Worm (Caenorhabditis elegans) whole organism, L1 larva: Measurements from ENCODE around the gene rcat-1.

ENCODE experiments used
- blmp-1 ChIP-seq: fragments of 150-350 bp; optimal IDR thresholded peaks from 2 replicates; lab custom pipeline; 2014; ENCODE audit warnings: missing biosample characterization, missing genetic modification characterization
- ceh-82 ChIP-seq, 3 experiments: fragments of 150-350 bp in 1 of 3; sonication (generic microtip) in 2 of 3; optimal IDR thresholded peaks; 2 replicates each; lab custom pipeline; 2014 to 2017; ENCODE audit warnings: missing biosample characterization in 3 of 3, missing genetic modification characterization in 3 of 3
- ceh-90 ChIP-seq: sonication (generic microtip); optimal IDR thresholded peaks from 2 replicates; lab custom pipeline; 2016; ENCODE audit warnings: missing genetic modification characterization, missing compliant biosample characterization
- dpl-1 ChIP-seq, 3 experiments: fragments of 150-350 bp in 2 of 3; sonication (generic microtip) in 1 of 3; optimal IDR thresholded peaks; 2 replicates each; lab custom pipeline; 2014 to 2017; ENCODE audit warnings: missing biosample characterization in 3 of 3, missing genetic modification characterization in 3 of 3, missing genetic modification reagents in 3 of 3
- efl-1 ChIP-seq, 4 experiments: fragments of 150-350 bp; optimal IDR thresholded peaks in 3 of 4; peaks in 1 of 4; 1 replicate in 1 of 4; 2 replicates in 3 of 4; lab custom pipeline; 2014; ENCODE audit warnings: missing biosample characterization in 2 of 4, missing genetic modification characterization in 2 of 4, missing genetic modification reagents in 2 of 4
- egl-13 ChIP-seq: sonication (generic microtip); optimal IDR thresholded peaks from 2 replicates; lab custom pipeline; 2016; ENCODE audit warnings: missing genotype, missing genetic modification reagents, missing genetic modification characterization, missing compliant biosample characterization
- egl-27 ChIP-seq, 2 experiments: fragments of 150-350 bp in 1 of 2; sonication (generic microtip); optimal IDR thresholded peaks; 3 replicates each; lab custom pipeline; 2017 to 2018; ENCODE audit warnings: missing biosample characterization in 2 of 2, missing genetic modification characterization in 2 of 2, missing genetic modification reagents in 2 of 2
- elt-2 ChIP-seq: sonication (generic microtip); optimal IDR thresholded peaks from 2 replicates; lab custom pipeline; 2016; ENCODE audit warnings: missing genetic modification characterization, mild to moderate bottlenecking, inconsistent platforms, missing compliant biosample characterization, missing genetic modification reagents
- elt-3 ChIP-seq, 6 experiments: fragments of 150-350 bp in 1 of 6; sonication (generic microtip); optimal IDR thresholded peaks; 2 replicates each; lab custom pipeline; 2017 to 2018; ENCODE audit warnings: missing biosample characterization in 6 of 6, missing genetic modification characterization in 6 of 6, inconsistent platforms in 1 of 6
- ets-5 ChIP-seq: fragments of 200-800 bp; sonication (Bioruptor generic); IDR thresholded peaks from 2 replicates; pipeline ENCODE4 v1.3.6; 2022; ENCODE audit warnings: missing genetic modification characterization, missing compliant biosample characterization
- fkh-8 ChIP-seq: sonication (generic microtip); optimal IDR thresholded peaks from 2 replicates; lab custom pipeline; 2016; ENCODE audit warnings: mild to moderate bottlenecking, missing genetic modification characterization, missing compliant biosample characterization
- grh-1 ChIP-seq: fragments of 200-800 bp; sonication (Bioruptor generic); IDR thresholded peaks from 2 replicates; pipeline ENCODE4 v1.3.6; 2022; ENCODE audit warnings: missing genetic modification reagents, missing genetic modification characterization, missing compliant biosample characterization
- hpl-2 ChIP-seq: fragments of 150-350 bp; optimal IDR thresholded peaks from 2 replicates; lab custom pipeline; 2014; ENCODE audit warnings: missing biosample characterization, missing genetic modification reagents, missing genetic modification characterization
- irx-1 ChIP-seq: sonication (generic microtip); optimal IDR thresholded peaks from 2 replicates; lab custom pipeline; 2016; ENCODE audit warnings: missing genetic modification characterization, missing compliant biosample characterization
- isw-1 ChIP-seq: fragments of 200-800 bp; sonication (Bioruptor generic); IDR thresholded peaks from 2 replicates; pipeline ENCODE4 v1.3.6; 2022; ENCODE audit warnings: missing genetic modification characterization, missing compliant biosample characterization
- lin-14 ChIP-seq: fragments of 200-800 bp; sonication (Bioruptor generic); optimal IDR thresholded peaks from 2 replicates; lab custom pipeline; 2018; ENCODE audit warnings: mild to moderate bottlenecking, missing genetic modification characterization, moderate library complexity, missing compliant biosample characterization
- lin-15B ChIP-seq: fragments of 150-350 bp; sonication (generic microtip); optimal IDR thresholded peaks from 3 replicates; lab custom pipeline; 2014; ENCODE audit warnings: missing biosample characterization, missing genetic modification characterization
- lin-35 ChIP-seq, 2 experiments: fragments of 150-350 bp; optimal IDR thresholded peaks; 2 replicates each; lab custom pipeline; 2014; ENCODE audit warnings: missing biosample characterization in 2 of 2, missing genetic modification characterization in 2 of 2, missing genetic modification reagents in 2 of 2
- lin-39 ChIP-seq: fragments of 150-350 bp; optimal IDR thresholded peaks from 2 replicates; lab custom pipeline; 2014; ENCODE audit warnings: missing biosample characterization, missing genetic modification reagents, missing genetic modification characterization
- mab-9 ChIP-seq: fragments of 200-800 bp; sonication (Bioruptor generic); IDR thresholded peaks from 2 replicates; pipeline ENCODE4 v1.3.6; 2022; ENCODE audit warnings: missing genetic modification reagents, missing genetic modification characterization, missing compliant biosample characterization
- mep-1 ChIP-seq: fragments of 150-350 bp; optimal IDR thresholded peaks from 2 replicates; lab custom pipeline; 2014; ENCODE audit warnings: missing biosample characterization, missing genetic modification characterization
- nhr-20 ChIP-seq: sonication (generic microtip); optimal IDR thresholded peaks from 2 replicates; lab custom pipeline; 2016; ENCODE audit warnings: mild to moderate bottlenecking, missing genetic modification characterization, missing compliant biosample characterization
- nhr-237 ChIP-seq: fragments of 150-350 bp; optimal IDR thresholded peaks from 2 replicates; lab custom pipeline; 2014; ENCODE audit warnings: missing biosample characterization, missing genetic modification characterization
- nhr-47 ChIP-seq: sonication (generic microtip); optimal IDR thresholded peaks from 2 replicates; lab custom pipeline; 2016; ENCODE audit warnings: mild to moderate bottlenecking, missing genetic modification characterization, moderate library complexity, missing compliant biosample characterization
- nhr-71 ChIP-seq: sonication (generic microtip); optimal IDR thresholded peaks from 2 replicates; lab custom pipeline; 2016; ENCODE audit warnings: mild to moderate bottlenecking, missing genetic modification characterization, moderate library complexity, missing compliant biosample characterization
- nhr-85 ChIP-seq: sonication (generic microtip); peaks from one replicate; lab custom pipeline; 2016; ENCODE audit warnings: missing genetic modification characterization, inconsistent platforms, missing compliant biosample characterization
- rnt-1 ChIP-seq: sonication (generic microtip); optimal IDR thresholded peaks from 2 replicates; lab custom pipeline; 2016; ENCODE audit warnings: mild to moderate bottlenecking, missing genetic modification characterization, moderate library complexity, missing compliant biosample characterization
- skn-1 ChIP-seq: fragments of 150-350 bp; optimal IDR thresholded peaks from 2 replicates; lab custom pipeline; 2014; ENCODE audit warnings: missing biosample characterization, missing genetic modification characterization
- snu-23 ChIP-seq: sonication (generic microtip); optimal IDR thresholded peaks from 2 replicates; lab custom pipeline; 2016; ENCODE audit warnings: missing genetic modification characterization, missing compliant biosample characterization
- tlp-1 ChIP-seq: fragments of 150-350 bp; optimal IDR thresholded peaks from 2 replicates; lab custom pipeline; 2014; ENCODE audit warnings: missing biosample characterization, missing genetic modification characterization
- unc-30 ChIP-seq: sonication (generic microtip); optimal IDR thresholded peaks from 2 replicates; lab custom pipeline; 2017; ENCODE audit warnings: missing biosample characterization, missing genetic modification characterization
- unc-86 ChIP-seq: sonication (generic microtip); optimal IDR thresholded peaks from 2 replicates; lab custom pipeline; 2016; ENCODE audit warnings: missing genetic modification characterization, missing compliant biosample characterization
- unc-98 ChIP-seq: fragments of 200-800 bp; sonication (Bioruptor generic); IDR thresholded peaks from 2 replicates; pipeline ENCODE4 v1.3.6; 2022; ENCODE audit warnings: missing genetic modification characterization, missing compliant biosample characterization
- xbp-1 ChIP-seq: sonication (generic microtip); optimal IDR thresholded peaks from 2 replicates; lab custom pipeline; 2016; ENCODE audit warnings: missing genetic modification characterization, missing compliant biosample characterization

rcat-1 gene

ce11 chrIV:255379-255857, at the start of gene rcat-1 (continued):
- TF ChIP-seq ets-5 (GFP tag; lab: Robert Waterston, UW) (no peak), elt-3 (tag; optimal IDR thresholded peaks at IDR 0.05; lab: Kevin White, UChicago) (peak in 3 of 6 experiments; percentile 59 to 93 (median 66)), lin-14 (GFP tag; lab: Kevin White, UChicago) (peak; percentile 72), fkh-8 (tag; lab: Kevin White, UChicago) (peak; percentile 76), nhr-237 (tag; lab: Kevin White, UChicago) (peak; percentile 81), mep-1 (tag; lab: Kevin White, UChicago) (peak; percentile 87), irx-1 (tag; lab: Kevin White, UChicago) (peak; percentile 47), isw-1 (GFP tag; lab: Robert Waterston, UW) (peak; percentile 80), blmp-1 (tag; lab: Kevin White, UChicago) (peak; percentile 87), snu-23 (GFP tag; lab: Kevin White, UChicago) (peak; percentile 88), unc-98 (GFP tag; lab: Robert Waterston, UW) (no peak), dpl-1 (GFP tag; optimal IDR thresholded peaks at IDR 0.05; lab: Kevin White, UChicago) (peak; percentile 94 to 97 (median 95)), lin-35 (GFP tag; optimal IDR thresholded peaks at IDR 0.05; lab: Kevin White, UChicago) (peak; percentile 97 to 99)

- peak in 2 of 6 experiments; percentile 0 to 55 for TF ChIP-seq elt-3 (tag; optimal IDR thresholded peaks at IDR 0.05; lab: Kevin White, UChicago)
- peak; percentile 53 for TF ChIP-seq blmp-1 (tag; lab: Kevin White, UChicago)
- peak; percentile 27 for TF ChIP-seq lin-14 (GFP tag; lab: Kevin White, UChicago)
- TF ChIP-seq ceh-82 (tag; optimal IDR thresholded peaks at IDR 0.05; lab: Kevin White, UChicago), result no peak
These were observed 48.0 kb upstream of the rcat-1 start for ce11 chrIV:303264-303663.

- TF ChIP-seq blmp-1 (tag; lab: Kevin White, UChicago) (peak; percentile 73), lin-39 (tag; lab: Kevin White, UChicago) (no peak), nhr-47 (tag; lab: Kevin White, UChicago) (peak; percentile 31), grh-1 (GFP tag; lab: Robert Waterston, UW) (0 out of 2 replicates have a peak, but pooled peaks have one; percentile 24), snu-23 (GFP tag; lab: Kevin White, UChicago) (no peak), elt-2 (tag; lab: Kevin White, UChicago) (no peak), ets-5 (GFP tag; lab: Robert Waterston, UW) (no peak), efl-1 (optimal IDR thresholded peaks at IDR 0.05; lab: Kevin White, UChicago) (no peak), efl-1 (GFP tag; optimal IDR thresholded peaks at IDR 0.05 in 1 of 2; lab: Kevin White, UChicago) (peak in 1 of 2 experiments; percentile 78), nhr-71 (peak; percentile 55), egl-13 (tag; lab: Kevin White, UChicago) (peak; percentile 36), elt-3 (tag; optimal IDR thresholded peaks at IDR 0.05; lab: Kevin White, UChicago) (peak in 3 of 6 experiments; percentile 44 to 83 (median 57)), nhr-20 (peak; percentile 9), nhr-85 (tag; lab: Kevin White, UChicago) (peak; percentile 40), lin-14 (GFP tag; lab: Kevin White, UChicago) (peak; percentile 32)
These were observed 47.5 kb upstream of the rcat-1 start for ce11 chrIV:302743-303142.

- TF ChIP-seq rnt-1 (tag; lab: Kevin White, UChicago), result no peak
- no peak for TF ChIP-seq tlp-1 (tag; lab: Kevin White, UChicago)
- TF ChIP-seq mep-1 (tag; lab: Kevin White, UChicago), result no peak
- no peak for TF ChIP-seq lin-15B (tag; lab: Kevin White, UChicago)
- no peak for TF ChIP-seq unc-86
- TF ChIP-seq egl-27 (tag; optimal IDR thresholded peaks at IDR 0.05; lab: Kevin White, UChicago), result no peak
- TF ChIP-seq grh-1 (GFP tag; lab: Robert Waterston, UW), result no peak
- TF ChIP-seq nhr-71, result no peak
- TF ChIP-seq ceh-90 (tag; lab: Kevin White, UChicago), result no peak
- no peak for TF ChIP-seq ets-5 (GFP tag; lab: Robert Waterston, UW)
- TF ChIP-seq hpl-2, result no peak
- no peak for TF ChIP-seq xbp-1 (tag; lab: Kevin White, UChicago)
- TF ChIP-seq, all 84 proteins: peak for 0
These were observed 45.1 kb upstream of the rcat-1 start for ce11 chrIV:300307-300706.

- TF ChIP-seq mab-9, result no peak
- no peak for TF ChIP-seq mep-1 (tag; lab: Kevin White, UChicago)
- no peak for TF ChIP-seq unc-30
- no peak for TF ChIP-seq skn-1 (tag; lab: Kevin White, UChicago)
- TF ChIP-seq efl-1 (optimal IDR thresholded peaks at IDR 0.05; lab: Kevin White, UChicago), result no peak
- peak in 1 of 2 experiments; percentile 91 for TF ChIP-seq efl-1 (GFP tag; optimal IDR thresholded peaks at IDR 0.05 in 1 of 2; lab: Kevin White, UChicago)
- TF ChIP-seq xbp-1 (tag; lab: Kevin White, UChicago), result no peak
These were observed 44.0 kb upstream of the rcat-1 start for ce11 chrIV:299190-299589.
